Worm (Caenorhabditis elegans): ENCODE results near the gene pqn-73.
A peak's percentile ranks its signal among the peaks of the same experiment; 100 is the strongest.

Gene pqn-73

ce11 chrII:8516783-8517182 lies 23.7 kb upstream of the pqn-73 start, which contains the start of gene rnh-2 (continued):
- TF ChIP-seq efl-1 (optimal IDR thresholded peaks at IDR 0.05) (peak; percentile 67 to 75), efl-1 (GFP tag; optimal IDR thresholded peaks at IDR 0.05 in 1 of 2) (peak; percentile 73 to 96), ceh-82 (tag; optimal IDR thresholded peaks at IDR 0.05) (peak; percentile 0 to 76 (median 30)), ztf-4 (tag; optimal IDR thresholded peaks at IDR 0.05) (peak; percentile 34), hpl-2 (GFP tag; optimal IDR thresholded peaks at IDR 0.05) (no peak), lin-35 (GFP tag; optimal IDR thresholded peaks at IDR 0.05) (peak; percentile 75 to 84), nhr-237 (tag; optimal IDR thresholded peaks at IDR 0.05) (no peak), elt-2 (tag; optimal IDR thresholded peaks at IDR 0.05) (peak; percentile 28), nhr-11 (tag; optimal IDR thresholded peaks at IDR 0.05) (no peak), egl-27 (tag; optimal IDR thresholded peaks at IDR 0.05) (no peak), sox-4 (tag; optimal IDR thresholded peaks at IDR 0.05) (peak; percentile 30), nhr-84 (tag; optimal IDR thresholded peaks at IDR 0.05) (no peak), dsc-1 (tag; optimal IDR thresholded peaks at IDR 0.05) (no peak), nhr-77 (tag; optimal IDR thresholded peaks at IDR 0.05) (peak; percentile 42), isw-1 (GFP tag; IDR thresholded peaks at IDR 0.05) (no peak), mep-1 (tag; optimal IDR thresholded peaks at IDR 0.05) (peak; percentile 86), nhr-90 (tag; optimal IDR thresholded peaks at IDR 0.05; ENCODE audit: poor library complexity) (peak; percentile 55), nhr-76 (tag; optimal IDR thresholded peaks at IDR 0.05) (no peak), ama-1 (optimal IDR thresholded peaks at IDR 0.05) (no peak), swsn-7 (tag; optimal IDR thresholded peaks at IDR 0.05) (peak; percentile 51), nhr-85 (tag) (peak; percentile 78), ztf-11 (tag; optimal IDR thresholded peaks at IDR 0.05) (peak in 1 of 2 experiments; percentile 33), xbp-1 (tag; optimal IDR thresholded peaks at IDR 0.05) (peak; percentile 61), rnt-1 (tag; optimal IDR thresholded peaks at IDR 0.05) (peak; percentile 90), zip-4 (GFP tag; optimal IDR thresholded peaks at IDR 0.05) (no peak), tlp-1 (tag; optimal IDR thresholded peaks at IDR 0.05) (no peak), nhr-47 (tag; optimal IDR thresholded peaks at IDR 0.05) (peak; percentile 69), lsy-2 (tag; optimal IDR thresholded peaks at IDR 0.05) (peak; percentile 72 to 94), snpc-4 (tag; optimal IDR thresholded peaks at IDR 0.05) (peak; percentile 52), nhr-20 (tag; optimal IDR thresholded peaks at IDR 0.05) (peak; percentile 75), fkh-10 (GFP tag; optimal IDR thresholded peaks at IDR 0.05) (no peak), fos-1 (tag; optimal IDR thresholded peaks at IDR 0.05) (peak; percentile 59), blmp-1 (tag; optimal IDR thresholded peaks at IDR 0.05) (peak; percentile 53), nhr-71 (tag; optimal IDR thresholded peaks at IDR 0.05) (peak; percentile 75)

- TF ChIP-seq hlh-17 (GFP tag; optimal IDR thresholded peaks at IDR 0.05; ENCODE audit: borderline replicate concordance) (no peak), lin-13 (GFP tag; optimal IDR thresholded peaks at IDR 0.05) (no peak), vab-15 (tag; optimal IDR thresholded peaks at IDR 0.05) (no peak), Y116A8C.19 (tag; optimal IDR thresholded peaks at IDR 0.05; ENCODE audit: borderline replicate concordance) (no peak), nhr-237 (tag; optimal IDR thresholded peaks at IDR 0.05) (no peak), mdl-1 (tag; optimal IDR thresholded peaks at IDR 0.05) (no peak), nhr-19 (GFP tag; conservative IDR thresholded peaks at IDR 0.05) (no peak), egl-27 (tag; optimal IDR thresholded peaks at IDR 0.05) (no peak), fkh-8 (tag; optimal IDR thresholded peaks at IDR 0.05) (no peak), fkh-4 (tag; optimal IDR thresholded peaks at IDR 0.05; ENCODE audit: borderline replicate concordance) (no peak), unc-62 (GFP tag; optimal IDR thresholded peaks at IDR 0.05) (no peak), ceh-63 (GFP tag; optimal IDR thresholded peaks at IDR 0.05) (no peak)
Measured at ce11 chrII:8518210-8518609, 22.3 kb upstream of the pqn-73 start, which contains the start of gene T13H5.8. Gene T13H5.8 (plus strand): TSS chrII:8518510.
